Worm (Caenorhabditis elegans) whole organism, early embryonic: ENCODE measurements around the gene srh-286.

Experiments
- ama-1 ChIP-seq: fragments of 150-350 bp; optimal IDR thresholded peaks from 2 replicates; lab custom pipeline; 2014
- ceh-36 ChIP-seq: sonication (generic microtip); optimal IDR thresholded peaks from 2 replicates; lab custom pipeline; 2016; ENCODE audit warnings: missing genetic modification characterization, inconsistent platforms, missing compliant biosample characterization
- hnd-1 ChIP-seq: sonication (generic microtip); optimal IDR thresholded peaks from 2 replicates; lab custom pipeline; 2016; ENCODE audit warnings: missing genetic modification characterization, missing compliant biosample characterization
- pes-1 ChIP-seq: fragments of 200-800 bp; sonication (Bioruptor generic); IDR thresholded peaks from 2 replicates; pipeline ENCODE4 v1.3.6; 2022; ENCODE audit warnings: missing genetic modification reagents, missing genetic modification characterization, missing compliant biosample characterization
- scrt-1 ChIP-seq: fragments of 200-800 bp; sonication (Bioruptor generic); IDR thresholded peaks from 2 replicates; pipeline ENCODE4 v1.3.6; 2022; ENCODE audit warnings: missing genetic modification characterization, missing compliant biosample characterization
- sea-1 ChIP-seq: fragments of 200-800 bp; sonication (Bioruptor generic); conservative IDR thresholded peaks from 2 replicates; pipeline ENCODE4 v1.3.6; 2022; ENCODE audit warnings: missing genetic modification characterization, missing compliant biosample characterization
- tbx-11 ChIP-seq: fragments of 200-800 bp; sonication (Bioruptor generic); IDR thresholded peaks from 2 replicates; pipeline ENCODE4 v1.3.6; 2022; ENCODE audit warnings: missing genetic modification characterization, missing compliant biosample characterization
- tbx-37 ChIP-seq: fragments of 200-800 bp; sonication (Bioruptor generic); conservative IDR thresholded peaks from 2 replicates; pipeline ENCODE4 v1.3.6; 2022; ENCODE audit warnings: missing genetic modification reagents, missing genetic modification characterization, missing compliant biosample characterization
- tra-4 ChIP-seq: sonication (generic microtip); optimal IDR thresholded peaks from 2 replicates; lab custom pipeline; 2017; ENCODE audit warnings: missing genetic modification characterization, missing compliant biosample characterization

DNA sequence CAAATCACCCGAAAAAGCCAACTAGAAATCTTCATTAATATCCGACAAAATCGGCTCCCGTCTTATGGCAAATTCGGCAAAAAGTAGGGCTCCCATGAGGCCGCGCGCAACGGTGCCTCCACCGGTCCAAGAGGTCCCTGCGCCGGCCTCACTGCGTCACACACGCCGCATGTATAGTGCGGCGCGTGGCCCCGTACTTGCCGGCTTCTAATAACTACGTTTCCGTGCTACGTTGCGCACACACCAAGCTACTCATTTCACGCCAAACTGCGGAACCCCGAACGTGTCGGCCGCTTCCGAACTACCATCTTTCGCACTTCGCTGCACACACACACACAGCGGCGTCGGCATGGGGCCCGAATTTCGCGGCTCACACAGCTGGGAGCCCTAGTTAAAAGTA lies 24.3 kb downstream of the srh-286 start:
- TF ChIP-seq tra-4 (no peak), tbx-37 (GFP tag; lab: Robert Waterston, UW) (no peak), tbx-11 (GFP tag; lab: Robert Waterston, UW) (no peak), ama-1 (lab: Kevin White, UChicago) (no peak), hnd-1 (tag; lab: Kevin White, UChicago) (no peak), pes-1 (GFP tag; lab: Robert Waterston, UW) (no peak), ceh-36 (tag; lab: Kevin White, UChicago) (no peak), sea-1 (GFP tag; lab: Robert Waterston, UW) (no peak), scrt-1 (GFP tag; lab: Robert Waterston, UW) (no peak)
